Worm (Caenorhabditis elegans) whole organism, midembryonic: ENCODE data around the gene dmsr-15.
A peak's percentile ranks its signal among the peaks of the same experiment; 100 is the strongest.

Source experiments
- T22C8.4 ChIP-seq: fragments of 200-800 bp; sonication (Bioruptor generic); IDR thresholded peaks from 2 replicates; pipeline ENCODE4 v1.3.6; 2022; ENCODE audit warnings: missing genetic modification characterization, missing compliant biosample characterization
- cog-1 ChIP-seq: sonication (generic microtip); optimal IDR thresholded peaks from 2 replicates; lab custom pipeline; 2016; ENCODE audit warnings: missing genetic modification characterization, missing compliant biosample characterization
- flt-1 ChIP-seq: fragments of 200-800 bp; sonication (Bioruptor generic); IDR thresholded peaks from 2 replicates; pipeline ENCODE4 v1.3.6; 2022; ENCODE audit warnings: missing genetic modification characterization, missing compliant biosample characterization
- klf-2 ChIP-seq: fragments of 200-800 bp; sonication (Bioruptor generic); conservative IDR thresholded peaks from 2 replicates; pipeline ENCODE4 v1.3.6; 2022; ENCODE audit warnings: missing genetic modification reagents, missing genetic modification characterization, missing compliant biosample characterization
- med-1 ChIP-seq: sonication (generic microtip); optimal IDR thresholded peaks from 2 replicates; lab custom pipeline; 2017; ENCODE audit warnings: missing genetic modification characterization, mild to moderate bottlenecking, missing compliant biosample characterization, antibody characterized with exemption, missing genetic modification reagents; ENCODE audit not compliant: insufficient read depth
- ref-1 ChIP-seq: fragments of 200-800 bp; sonication (Bioruptor generic); conservative IDR thresholded peaks from 2 replicates; pipeline ENCODE4 v1.3.6; 2022; ENCODE audit warnings: missing genetic modification reagents, missing genetic modification characterization, missing compliant biosample characterization
- tab-1 ChIP-seq: fragments of 200-800 bp; sonication (Bioruptor generic); IDR thresholded peaks from 2 replicates; pipeline ENCODE4 v1.3.6; 2022; ENCODE audit warnings: missing genetic modification characterization, missing compliant biosample characterization
- ztf-23 ChIP-seq: fragments of 200-800 bp; sonication (Bioruptor generic); IDR thresholded peaks from 2 replicates; pipeline ENCODE4 v1.3.6; 2022; ENCODE audit warnings: missing genetic modification reagents, missing genetic modification characterization, missing compliant biosample characterization
- ztf-29 ChIP-seq: fragments of 200-800 bp; sonication (Bioruptor generic); IDR thresholded peaks from 2 replicates; pipeline ENCODE4 v1.3.6; 2022; ENCODE audit warnings: missing genetic modification reagents, missing genetic modification characterization, missing compliant biosample characterization

dmsr-15 gene

DNA sequence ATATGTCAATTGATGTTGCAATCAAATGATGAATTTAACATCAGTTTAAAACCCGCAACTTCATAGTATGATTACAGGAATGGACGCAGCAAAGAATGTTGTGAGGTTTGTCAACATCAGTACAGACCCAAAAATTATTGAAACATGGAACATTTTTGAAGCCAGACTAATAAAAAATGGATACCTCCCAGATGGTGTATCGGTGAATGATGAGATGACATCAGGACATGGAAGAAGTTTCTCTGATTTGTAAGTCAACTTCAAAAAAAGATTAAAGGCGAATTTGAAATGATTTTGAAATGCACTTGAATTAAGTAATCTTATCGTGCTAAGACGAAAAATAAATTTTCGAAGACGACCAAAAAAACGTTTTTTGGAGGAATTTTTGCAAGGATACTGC lies 14.8 kb downstream of the dmsr-15 start:
- TF ChIP-seq cog-1 (tag; lab: Kevin White, UChicago) (no peak), flt-1 (GFP tag; lab: Robert Waterston, UW) (no peak), ztf-29 (GFP tag; lab: Robert Waterston, UW) (no peak), ref-1 (GFP tag; lab: Robert Waterston, UW) (no peak), tab-1 (GFP tag; lab: Robert Waterston, UW) (no peak), med-1 (no peak)

DNA sequence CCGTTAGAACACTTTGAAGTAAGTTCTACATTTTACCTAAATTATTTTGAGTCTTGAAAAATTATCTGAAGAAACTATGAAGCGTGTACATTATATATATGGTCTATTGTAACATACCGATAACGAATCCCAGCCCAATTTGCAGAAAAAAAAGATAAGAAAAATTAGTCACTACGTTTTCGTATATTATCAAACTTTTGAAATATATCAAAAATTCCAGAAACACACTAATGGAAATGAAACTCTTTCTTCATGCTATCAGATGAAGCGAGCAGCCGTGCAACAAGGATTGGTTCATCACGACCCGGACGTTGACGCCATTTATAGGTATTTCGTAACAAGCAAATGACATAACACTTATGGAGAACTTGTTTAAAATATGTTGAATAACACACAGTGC lies 16.8 kb downstream of the dmsr-15 start:
- TF ChIP-seq ztf-29 (GFP tag; lab: Robert Waterston, UW), result no peak
- no peak for TF ChIP-seq ztf-23 (GFP tag; lab: Robert Waterston, UW)
- no peak for TF ChIP-seq flt-1 (GFP tag; lab: Robert Waterston, UW)
- no peak for TF ChIP-seq T22C8.4 (GFP tag; lab: Robert Waterston, UW)
- no peak for TF ChIP-seq cog-1 (tag; lab: Kevin White, UChicago)
- no peak for TF ChIP-seq ref-1 (GFP tag; lab: Robert Waterston, UW)

DNA sequence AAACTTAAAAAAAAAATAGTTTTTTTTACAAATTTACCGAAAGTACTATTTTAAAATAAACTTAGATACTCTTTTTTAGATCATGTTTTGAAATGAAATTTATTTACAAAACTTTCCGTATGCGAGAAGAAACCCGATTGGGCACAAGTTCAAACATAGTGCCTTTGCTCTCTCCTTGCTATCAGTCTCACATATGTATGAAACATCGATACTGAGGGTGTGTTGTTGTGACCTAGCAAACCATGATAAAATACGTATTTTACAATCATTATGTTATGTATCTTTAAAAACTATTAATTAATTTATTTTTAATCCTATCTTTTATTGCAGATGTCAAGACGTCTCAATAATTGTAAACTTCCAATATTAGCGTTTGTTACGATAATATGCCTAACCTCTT lies 18.6 kb downstream of the dmsr-15 start:
- TF ChIP-seq flt-1 (GFP tag; lab: Robert Waterston, UW) (no peak), ref-1 (GFP tag; lab: Robert Waterston, UW) (no peak), ztf-23 (GFP tag; lab: Robert Waterston, UW) (no peak)

DNA sequence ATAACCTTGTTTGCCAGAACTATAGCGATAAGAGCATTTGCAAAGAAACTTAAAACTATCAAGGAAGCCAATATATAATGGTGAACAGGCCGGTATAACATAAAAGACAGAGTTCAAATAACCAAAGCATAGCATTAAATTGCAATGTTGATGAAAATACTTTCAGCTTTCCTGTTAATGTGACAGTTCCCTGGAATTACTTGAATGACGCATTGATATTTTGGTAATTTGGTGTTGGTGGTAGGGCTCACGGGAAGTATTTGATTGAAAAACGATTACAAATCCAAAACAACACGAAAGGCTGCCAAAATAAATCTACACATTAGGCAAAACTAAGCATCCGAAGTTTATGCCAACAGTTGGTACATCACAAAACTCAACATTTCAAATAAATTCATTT lies 19.7 kb downstream of the dmsr-15 start, which contains the start of gene dmsr-16:
dmsr-16 (minus strand) TSS at position 101 of the 400 bp plus-strand sequence.
- TF ChIP-seq cog-1 (tag; lab: Kevin White, UChicago) (no peak), klf-2 (GFP tag; lab: Robert Waterston, UW) (no peak), tab-1 (GFP tag; lab: Robert Waterston, UW) (no peak), ztf-23 (GFP tag; lab: Robert Waterston, UW) (no peak), med-1 (no peak), flt-1 (GFP tag; lab: Robert Waterston, UW) (no peak)

DNA sequence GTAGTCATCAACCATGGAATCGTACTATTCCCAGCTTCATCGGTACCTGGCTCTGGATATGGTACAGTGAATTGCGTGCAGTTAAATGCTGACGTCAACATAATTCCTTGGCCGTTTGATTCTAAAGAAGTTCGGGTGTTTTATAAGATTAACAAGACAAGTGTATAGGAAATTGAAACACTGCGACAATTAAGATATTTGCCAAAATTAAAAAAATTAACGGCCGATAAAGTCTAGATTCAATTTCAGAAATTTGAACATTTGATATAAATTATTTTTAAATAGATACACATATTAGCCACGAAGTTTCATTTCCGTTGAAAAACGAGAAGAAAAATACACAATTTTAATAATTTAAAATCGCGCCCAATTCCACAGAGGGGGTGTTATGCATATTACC lies 22.3 kb downstream of the dmsr-15 start, which contains the start of gene dmsr-12:
dmsr-12 (minus strand) TSS at position 101 of the 400 bp plus-strand sequence.
- no peak for TF ChIP-seq flt-1 (GFP tag; lab: Robert Waterston, UW)

DNA sequence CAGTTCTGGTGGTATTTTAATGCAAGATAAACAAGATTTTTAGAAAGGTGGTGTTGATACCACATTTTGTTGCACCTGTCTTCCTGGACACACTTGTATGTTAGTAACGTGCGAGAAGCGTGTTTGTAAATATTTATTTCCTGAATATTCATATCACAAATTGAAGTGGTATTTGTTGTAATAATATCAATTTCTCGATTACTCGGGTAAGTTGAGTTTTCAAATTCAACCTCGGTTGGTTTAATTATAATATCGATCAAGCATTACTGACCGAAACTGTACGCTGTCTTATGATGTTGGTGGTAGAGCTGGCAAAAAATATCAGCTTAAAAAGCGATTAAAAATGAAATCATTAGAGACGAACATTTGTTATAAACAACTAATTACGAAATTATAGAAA lies 24.7 kb downstream of the dmsr-15 start, which contains the start of gene dmsr-11:
dmsr-11 (minus strand) TSS at position 101 of the 400 bp plus-strand sequence.
- TF ChIP-seq tab-1 (GFP tag; lab: Robert Waterston, UW), result no peak
- no peak for TF ChIP-seq ztf-23 (GFP tag; lab: Robert Waterston, UW)
- no peak for TF ChIP-seq cog-1 (tag; lab: Kevin White, UChicago)
- no peak for TF ChIP-seq ref-1 (GFP tag; lab: Robert Waterston, UW)
- no peak for TF ChIP-seq flt-1 (GFP tag; lab: Robert Waterston, UW)
- TF ChIP-seq ztf-29 (GFP tag; lab: Robert Waterston, UW), result no peak
- no peak for TF ChIP-seq med-1
- no peak for TF ChIP-seq klf-2 (GFP tag; lab: Robert Waterston, UW)

DNA sequence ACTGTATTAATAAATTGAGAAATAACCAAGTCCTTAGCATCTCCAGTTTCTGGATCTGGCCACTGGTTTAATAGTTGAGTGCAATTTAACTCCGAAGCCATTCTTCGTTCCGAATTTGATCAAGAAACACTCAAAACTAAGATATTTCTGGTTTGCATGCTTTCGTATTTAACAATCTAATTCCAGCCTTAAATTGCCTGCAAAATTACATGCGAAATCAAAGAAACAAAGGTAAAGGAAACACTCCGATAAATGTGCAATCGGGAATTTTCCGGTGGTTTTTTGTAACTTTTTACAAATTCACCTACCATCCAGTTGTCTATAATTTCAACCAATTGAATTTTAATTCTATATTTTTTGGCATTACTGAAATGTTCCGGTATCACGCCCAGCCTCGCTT lies 26.8 kb downstream of the dmsr-15 start, which contains the start of gene dmsr-10:
dmsr-10 (minus strand) TSS at position 101 of the 400 bp plus-strand sequence.
- TF ChIP-seq med-1 (no peak), klf-2 (GFP tag; lab: Robert Waterston, UW) (no peak), ztf-29 (GFP tag; lab: Robert Waterston, UW) (no peak), ref-1 (GFP tag; lab: Robert Waterston, UW) (no peak), ztf-23 (GFP tag; lab: Robert Waterston, UW) (no peak), T22C8.4 (GFP tag; lab: Robert Waterston, UW) (no peak), flt-1 (GFP tag; lab: Robert Waterston, UW) (no peak), tab-1 (GFP tag; lab: Robert Waterston, UW) (no peak), cog-1 (tag; lab: Kevin White, UChicago) (no peak)

DNA sequence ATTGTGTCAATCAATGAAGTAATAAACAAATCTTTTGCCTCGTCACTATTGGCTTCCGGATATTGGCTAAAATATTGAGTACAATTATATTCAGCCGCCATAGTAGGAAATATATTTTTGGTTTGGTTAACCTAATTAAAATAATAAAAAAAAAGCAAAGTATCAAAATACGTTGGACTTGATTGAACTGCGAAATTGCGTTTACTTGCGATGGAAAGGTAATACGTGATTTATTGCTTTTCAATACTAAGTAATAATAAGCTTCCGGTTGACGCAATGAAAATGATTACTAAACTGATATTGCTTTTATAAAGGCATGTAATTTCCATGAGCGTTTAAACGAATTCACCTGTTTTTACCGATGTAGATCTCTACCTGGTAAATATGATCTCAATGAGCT lies 29.1 kb downstream of the dmsr-15 start, which contains the start of gene dmsr-9:
dmsr-9 (minus strand) TSS at position 101 of the 400 bp plus-strand sequence.
- TF ChIP-seq klf-2 (GFP tag; lab: Robert Waterston, UW) (no peak), ref-1 (GFP tag; lab: Robert Waterston, UW) (no peak), ztf-29 (GFP tag; lab: Robert Waterston, UW) (no peak), flt-1 (GFP tag; lab: Robert Waterston, UW) (no peak), ztf-23 (GFP tag; lab: Robert Waterston, UW) (no peak), tab-1 (GFP tag; lab: Robert Waterston, UW) (no peak), cog-1 (tag; lab: Kevin White, UChicago) (no peak), T22C8.4 (GFP tag; lab: Robert Waterston, UW) (no peak), med-1 (no peak)

DNA sequence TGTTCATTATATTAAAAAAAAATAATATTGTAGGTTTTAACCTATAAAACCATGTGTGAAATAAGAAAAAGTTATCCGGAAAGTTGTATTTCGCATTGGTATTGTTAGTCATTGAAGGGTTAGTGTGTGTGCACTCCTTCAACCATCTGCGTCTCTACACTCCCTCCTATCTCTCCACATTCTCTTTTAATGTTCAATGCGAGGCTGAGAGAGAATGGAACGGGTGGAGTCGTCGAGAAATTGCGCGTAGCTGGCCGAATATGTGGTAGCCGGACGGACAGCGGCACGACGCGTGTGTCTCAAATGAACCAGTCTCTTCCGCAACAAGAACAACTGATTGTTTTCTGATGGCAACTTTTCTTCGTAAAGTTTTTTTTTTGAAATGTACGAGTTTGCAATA lies 31.8 kb downstream of the dmsr-15 start:
- no peak for TF ChIP-seq tab-1 (GFP tag; lab: Robert Waterston, UW)
- no peak for TF ChIP-seq ref-1 (GFP tag; lab: Robert Waterston, UW)
- peak; percentile 65 for TF ChIP-seq cog-1 (tag; lab: Kevin White, UChicago)
- TF ChIP-seq ztf-23 (GFP tag; lab: Robert Waterston, UW), result no peak

DNA sequence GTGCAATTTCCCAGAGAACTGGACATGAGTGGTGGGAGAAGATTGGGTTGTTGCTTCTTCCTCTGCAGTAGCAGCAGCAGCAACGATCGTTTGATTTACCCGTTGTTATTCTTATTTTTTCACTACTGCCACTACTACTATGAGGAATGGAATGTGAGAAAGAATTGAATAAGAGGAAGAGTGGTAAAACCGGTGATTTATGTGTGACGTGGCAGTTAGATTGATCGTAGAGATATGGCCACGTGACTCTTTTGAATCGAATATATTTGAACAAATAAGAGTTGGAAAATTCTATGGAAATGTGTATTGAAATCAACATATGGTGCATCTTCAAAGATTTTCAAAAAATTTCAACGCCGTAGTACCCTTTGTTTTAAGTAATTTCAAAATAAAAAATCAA lies 32.4 kb downstream of the dmsr-15 start:
- TF ChIP-seq flt-1 (GFP tag; lab: Robert Waterston, UW) (no peak), ztf-29 (GFP tag; lab: Robert Waterston, UW) (no peak), med-1 (no peak), tab-1 (GFP tag; lab: Robert Waterston, UW) (no peak), ztf-23 (GFP tag; lab: Robert Waterston, UW) (no peak), cog-1 (tag; lab: Kevin White, UChicago) (no peak), T22C8.4 (GFP tag; lab: Robert Waterston, UW) (no peak), klf-2 (GFP tag; lab: Robert Waterston, UW) (no peak), ref-1 (GFP tag; lab: Robert Waterston, UW) (no peak)
